Fruit fly (Drosophila melanogaster): ENCODE measurements around the gene Dop1R1.

Gene Dop1R1

dm6 chr3R:14255808-14256207, 41.2 kb upstream of the Dop1R1 start, which contains the start of gene CG43179:
TSS of gene CG43179 (plus strand) at chr3R:14256108.
- TF ChIP-seq brk (GFP tag; optimal IDR thresholded peaks at IDR 0.05), result no peak
- no peak for TF ChIP-seq tai (GFP tag; optimal IDR thresholded peaks at IDR 0.05)
- no peak for TF ChIP-seq Mio (GFP tag; optimal IDR thresholded peaks at IDR 0.05)
- TF ChIP-seq lola (GFP tag; optimal IDR thresholded peaks at IDR 0.05), result no peak
- no peak for TF ChIP-seq dmrt93B (GFP tag; optimal IDR thresholded peaks at IDR 0.05)
- no peak for TF ChIP-seq GATAd (GFP tag; optimal IDR thresholded peaks at IDR 0.05)
- TF ChIP-seq CrebA (GFP tag; optimal IDR thresholded peaks at IDR 0.05; ENCODE audit: borderline replicate concordance), result no peak
- TF ChIP-seq N (GFP tag; optimal IDR thresholded peaks at IDR 0.05), result no peak
- no peak for TF ChIP-seq sv (GFP tag; optimal IDR thresholded peaks at IDR 0.05)
- no peak for TF ChIP-seq dl (GFP tag; optimal IDR thresholded peaks at IDR 0.05; ENCODE audit: insufficient read depth in 1 of 2, partially characterized antibody in 2 of 2)
- no peak for TF ChIP-seq Sp1 (GFP tag; optimal IDR thresholded peaks at IDR 0.05)
- TF ChIP-seq Hnf4 (GFP tag; optimal IDR thresholded peaks at IDR 0.05), result no peak
- TF ChIP-seq Hr83 (GFP tag; optimal IDR thresholded peaks at IDR 0.05; ENCODE audit: poor library complexity, severe bottlenecking), result no peak
- TF ChIP-seq h (GFP tag; optimal IDR thresholded peaks at IDR 0.05), result no peak

DNA sequence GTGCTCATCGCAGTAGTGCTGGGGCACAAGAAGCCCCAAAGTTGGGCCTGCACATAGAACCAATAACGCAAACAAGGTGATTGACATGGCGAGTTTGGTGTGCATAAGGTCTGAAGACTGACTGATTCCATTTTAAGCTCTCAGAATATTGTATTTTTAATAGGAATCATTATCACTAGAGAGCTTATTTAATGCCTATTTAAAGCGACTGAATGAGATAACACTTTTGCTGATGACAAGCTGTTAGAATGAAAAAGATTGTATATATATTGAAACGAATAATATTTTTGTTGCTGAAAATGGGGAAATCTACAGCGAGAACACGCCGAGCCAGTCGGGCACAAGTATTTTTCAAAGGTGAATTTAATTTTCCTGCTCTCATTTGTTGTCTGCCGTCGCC, 30.8 kb upstream of the Dop1R1 start, which contains the start of gene CG9616:
CG9616 (minus strand) TSS at position 101 of the 400 bp plus-strand sequence.
- no peak for TF ChIP-seq lola (GFP tag; optimal IDR thresholded peaks at IDR 0.05)
- no peak for TF ChIP-seq sv (GFP tag; optimal IDR thresholded peaks at IDR 0.05)
- no peak for TF ChIP-seq Vsx2 (GFP tag; optimal IDR thresholded peaks at IDR 0.05; ENCODE audit: partially characterized antibody)
- TF ChIP-seq brk (GFP tag; optimal IDR thresholded peaks at IDR 0.05), result no peak
- no peak for TF ChIP-seq Rel (GFP tag; optimal IDR thresholded peaks at IDR 0.05)
- no peak for TF ChIP-seq Rel (tag; optimal IDR thresholded peaks at IDR 0.05)
- TF ChIP-seq foxo (GFP tag; optimal IDR thresholded peaks at IDR 0.05), result no peak

- TF ChIP-seq Hnf4 (GFP tag; optimal IDR thresholded peaks at IDR 0.05) (no peak), CG9705 (GFP tag; optimal IDR thresholded peaks at IDR 0.05) (no peak), Sp1 (GFP tag; optimal IDR thresholded peaks at IDR 0.05) (no peak)
These were observed 30.0 kb upstream of the Dop1R1 start, which contains the start of gene CG43291 for dm6 chr3R:14244577-14244976. TSS of gene CG43291 (minus strand) at chr3R:14244677.

DNA sequence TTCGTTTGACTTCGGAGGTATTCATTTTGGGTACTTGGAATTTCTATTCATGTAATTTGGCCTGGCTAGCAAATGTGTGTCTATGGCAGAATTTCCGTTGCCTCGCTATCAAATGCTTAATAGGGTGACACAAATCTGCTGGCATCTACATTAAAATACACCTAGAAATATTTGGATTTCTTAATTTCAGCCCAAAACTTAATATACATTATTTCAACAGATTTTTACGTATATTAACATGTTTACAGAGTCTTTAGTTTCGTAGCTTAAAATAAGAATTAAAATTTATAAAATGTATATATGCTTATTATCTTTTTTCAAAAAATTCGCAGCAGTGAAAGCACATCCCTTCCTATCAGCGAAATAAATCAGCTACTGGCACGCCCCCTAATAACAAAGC, 14.4 kb upstream of the Dop1R1 start, which contains the start of gene CG9624:
CG9624 (minus strand) TSS at position 101 of the 400 bp plus-strand sequence.
- TF ChIP-seq OdsH (GFP tag; optimal IDR thresholded peaks at IDR 0.05) (no peak), brk (GFP tag; optimal IDR thresholded peaks at IDR 0.05) (no peak), dl (GFP tag; optimal IDR thresholded peaks at IDR 0.05; ENCODE audit: insufficient read depth in 1 of 2, partially characterized antibody in 2 of 2) (no peak), dsf (GFP tag; optimal IDR thresholded peaks at IDR 0.05; ENCODE audit: borderline replicate concordance) (no peak), fru (GFP tag; optimal IDR thresholded peaks at IDR 0.05) (no peak), usp (GFP tag; optimal IDR thresholded peaks at IDR 0.05) (no peak), HLH106 (tag; optimal IDR thresholded peaks at IDR 0.05) (no peak), GATAd (GFP tag; optimal IDR thresholded peaks at IDR 0.05) (no peak), Rel (GFP tag; optimal IDR thresholded peaks at IDR 0.05) (no peak), Rel (tag; optimal IDR thresholded peaks at IDR 0.05) (no peak), Hnf4 (GFP tag; optimal IDR thresholded peaks at IDR 0.05) (no peak), pan (optimal IDR thresholded peaks at IDR 0.05) (no peak), psq (GFP tag; optimal IDR thresholded peaks at IDR 0.05) (no peak), Hr83 (GFP tag; optimal IDR thresholded peaks at IDR 0.05; ENCODE audit: poor library complexity, severe bottlenecking) (no peak)

dm6 chr3R:14226662-14227061, 12.1 kb upstream of the Dop1R1 start, which contains the start of gene CG9631:
TSS of gene CG9631 (minus strand) at chr3R:14226762.
- TF ChIP-seq CG9705 (GFP tag; optimal IDR thresholded peaks at IDR 0.05), result no peak
- no peak for TF ChIP-seq lola (GFP tag; optimal IDR thresholded peaks at IDR 0.05)
- TF ChIP-seq usp (GFP tag; optimal IDR thresholded peaks at IDR 0.05), result no peak
- no peak for TF ChIP-seq Abd-B (GFP tag; optimal IDR thresholded peaks at IDR 0.05)
- TF ChIP-seq Mio (GFP tag; optimal IDR thresholded peaks at IDR 0.05), result no peak
- TF ChIP-seq psq (GFP tag; optimal IDR thresholded peaks at IDR 0.05), result no peak
- no peak for TF ChIP-seq GATAd (GFP tag; optimal IDR thresholded peaks at IDR 0.05)
- no peak for TF ChIP-seq ey (GFP tag; optimal IDR thresholded peaks at IDR 0.05)
- no peak for TF ChIP-seq Dfd (GFP tag; optimal IDR thresholded peaks at IDR 0.05)
- no peak for TF ChIP-seq Dif (GFP tag; optimal IDR thresholded peaks at IDR 0.05; ENCODE audit: partially characterized antibody)
- no peak for TF ChIP-seq Rel (GFP tag; optimal IDR thresholded peaks at IDR 0.05)
- TF ChIP-seq Rel (tag; optimal IDR thresholded peaks at IDR 0.05), result no peak
- no peak for TF ChIP-seq br (GFP tag; optimal IDR thresholded peaks at IDR 0.05)
- no peak for TF ChIP-seq CrebA (GFP tag; optimal IDR thresholded peaks at IDR 0.05; ENCODE audit: borderline replicate concordance)
- no peak for TF ChIP-seq HLH106 (tag; optimal IDR thresholded peaks at IDR 0.05)
- TF ChIP-seq sage (GFP tag; optimal IDR thresholded peaks at IDR 0.05), result no peak
